Fruit fly (Drosophila melanogaster) whole organism, pupa: Measurements from ENCODE around the gene CG14397.

Experiments
- CG10348 ChIP-seq: fragments of 200-800 bp; sonication (Bioruptor generic); IDR thresholded peaks from 2 replicates; pipeline ENCODE4 v1.3.6; 2022; ENCODE audit warnings: missing biosample characterization, missing genetic modification characterization
- CG12605 ChIP-seq: fragments of 200-800 bp; sonication (Bioruptor generic); IDR thresholded peaks from 2 replicates; pipeline ENCODE4 v1.3.6; 2022; ENCODE audit warnings: missing biosample characterization, missing genetic modification characterization
- CG13204 ChIP-seq: fragments of 200-800 bp; sonication (Bioruptor generic); optimal IDR thresholded peaks from 2 replicates; lab custom pipeline; 2018; ENCODE audit warnings: missing biosample characterization, mild to moderate bottlenecking, missing genetic modification characterization, moderate library complexity
- CG14655 ChIP-seq: fragments of 200-800 bp; sonication (Bioruptor generic); optimal IDR thresholded peaks from 3 replicates; lab custom pipeline; 2017; ENCODE audit warnings: mild to moderate bottlenecking, missing biosample characterization, missing genetic modification reagents, missing genetic modification characterization
- CG15710 ChIP-seq: fragments of 200-800 bp; sonication (Bioruptor generic); optimal IDR thresholded peaks from 2 replicates; lab custom pipeline; 2018; ENCODE audit warnings: missing biosample characterization, mild to moderate bottlenecking, missing genetic modification characterization, moderate library complexity
- CG17806 ChIP-seq: fragments of 200-800 bp; sonication (Bioruptor generic); optimal IDR thresholded peaks from 2 replicates; lab custom pipeline; 2018; ENCODE audit warnings: missing biosample characterization, mild to moderate bottlenecking, missing genetic modification characterization, moderate library complexity
- CG32121 ChIP-seq: fragments of 200-800 bp; sonication (Bioruptor generic); IDR thresholded peaks from 2 replicates; pipeline ENCODE4 v1.3.6; 2022; ENCODE audit warnings: missing biosample characterization, missing genetic modification characterization
- CG34367 ChIP-seq: fragments of 200-800 bp; sonication (Bioruptor generic); optimal IDR thresholded peaks from 2 replicates; lab custom pipeline; 2018; ENCODE audit warnings: missing biosample characterization, mild to moderate bottlenecking, missing genetic modification characterization
- CG4496 ChIP-seq: fragments of 200-800 bp; sonication (Bioruptor generic); IDR thresholded peaks from 3 replicates; pipeline ENCODE4 v1.3.6; 2022; ENCODE audit warnings: missing biosample characterization, missing genetic modification characterization
- CG8159 ChIP-seq: fragments of 200-800 bp; sonication (Bioruptor generic); optimal IDR thresholded peaks from 3 replicates; lab custom pipeline; 2018; ENCODE audit warnings: missing biosample characterization, mild to moderate bottlenecking, missing genetic modification characterization, moderate library complexity
- CG8301 ChIP-seq: fragments of 200-800 bp; sonication (Bioruptor generic); optimal IDR thresholded peaks from 2 replicates; lab custom pipeline; 2018; ENCODE audit warnings: missing biosample characterization, mild to moderate bottlenecking, missing genetic modification characterization
- CG9948 ChIP-seq: fragments of 200-800 bp; sonication (Bioruptor generic); optimal IDR thresholded peaks from 2 replicates; lab custom pipeline; 2018; ENCODE audit warnings: missing biosample characterization, mild to moderate bottlenecking, missing genetic modification characterization, moderate library complexity
- D1 ChIP-seq: fragments of 200-800 bp; sonication (Bioruptor generic); optimal IDR thresholded peaks from 2 replicates; lab custom pipeline; 2018; ENCODE audit warnings: missing biosample characterization, mild to moderate bottlenecking, missing genetic modification characterization, moderate library complexity
- EcR ChIP-seq: fragments of 200-800 bp; sonication (Bioruptor generic); optimal IDR thresholded peaks from 3 replicates; lab custom pipeline; 2019; ENCODE audit warnings: missing biosample characterization, missing genetic modification characterization, mild to moderate bottlenecking, moderate library complexity, missing genetic modification reagents
- Ets98B ChIP-seq: fragments of 200-800 bp; sonication (Bioruptor generic); IDR thresholded peaks from 2 replicates; pipeline ENCODE4 v1.3.6; 2022; ENCODE audit warnings: missing biosample characterization, missing genetic modification characterization
- Pif1A ChIP-seq: fragments of 200-800 bp; sonication (Bioruptor generic); optimal IDR thresholded peaks from 3 replicates; lab custom pipeline; 2016; ENCODE audit warnings: missing biosample characterization, missing genetic modification characterization
- Pif1B ChIP-seq: fragments of 200-800 bp; sonication (Bioruptor generic); optimal IDR thresholded peaks from 3 replicates; lab custom pipeline; 2016; ENCODE audit warnings: missing biosample characterization, missing genetic modification characterization
- Snoo ChIP-seq: fragments of 200-800 bp; sonication (Bioruptor generic); optimal IDR thresholded peaks from 3 replicates; lab custom pipeline; 2017; ENCODE audit warnings: missing biosample characterization, mild to moderate bottlenecking, missing genetic modification characterization, inconsistent platforms
- fd96Ca ChIP-seq: fragments of 200-800 bp; sonication (Bioruptor generic); IDR thresholded peaks from 3 replicates; pipeline ENCODE4 v1.3.6; 2022; ENCODE audit warnings: missing biosample characterization, missing genetic modification characterization
- gl ChIP-seq: fragments of 200-800 bp; sonication (Bioruptor generic); optimal IDR thresholded peaks from 2 replicates; lab custom pipeline; 2018; ENCODE audit warnings: missing biosample characterization, mild to moderate bottlenecking, missing genetic modification characterization
- rn ChIP-seq: fragments of 200-800 bp; sonication (Bioruptor generic); IDR thresholded peaks from 2 replicates; pipeline ENCODE4 v1.3.6; 2022; ENCODE audit warnings: missing biosample characterization, missing genetic modification characterization

CG14397 gene

DNA sequence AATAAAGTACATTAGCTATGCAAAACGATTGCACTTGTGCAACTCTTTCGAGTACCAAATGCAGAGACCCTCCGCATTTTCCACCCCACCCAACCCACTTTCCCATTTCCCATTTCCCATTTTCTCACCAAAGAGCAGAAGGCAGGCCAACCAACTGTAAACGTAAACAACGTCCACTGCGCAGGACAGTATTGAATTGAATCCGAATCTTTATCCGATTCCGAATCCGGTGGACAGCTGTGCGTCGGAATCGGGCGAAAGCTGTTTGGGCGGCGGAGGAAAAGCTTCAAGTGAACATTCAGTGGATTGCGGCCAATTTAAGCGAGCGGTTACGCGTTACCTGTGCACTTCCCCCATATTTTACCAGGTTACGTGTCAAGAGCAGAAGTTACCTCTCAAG, 15.9 kb upstream of the CG14397 start, which contains the start of gene tadr:
Gene tadr (plus strand): TSS at position 301 of the 400 bp plus-strand sequence.
- no peak for TF ChIP-seq CG12605 (GFP tag; lab: Robert Waterston, UW)
- TF ChIP-seq CG8159 (tag; lab: Kevin White, UChicago): no peak
- TF ChIP-seq CG10348 (GFP tag; lab: Robert Waterston, UW): no peak
- TF ChIP-seq Ets98B (GFP tag; lab: Robert Waterston, UW): no peak
- TF ChIP-seq CG8301 (tag; lab: Kevin White, UChicago): no peak
- TF ChIP-seq fd96Ca (GFP tag; lab: Robert Waterston, UW): no peak
- TF ChIP-seq gl (tag; lab: Kevin White, UChicago): no peak
- TF ChIP-seq Pif1B (GFP tag; lab: Kevin White, UChicago): no peak
- peak; percentile 7 for TF ChIP-seq CG14655 (GFP tag; lab: Kevin White, UChicago)

DNA sequence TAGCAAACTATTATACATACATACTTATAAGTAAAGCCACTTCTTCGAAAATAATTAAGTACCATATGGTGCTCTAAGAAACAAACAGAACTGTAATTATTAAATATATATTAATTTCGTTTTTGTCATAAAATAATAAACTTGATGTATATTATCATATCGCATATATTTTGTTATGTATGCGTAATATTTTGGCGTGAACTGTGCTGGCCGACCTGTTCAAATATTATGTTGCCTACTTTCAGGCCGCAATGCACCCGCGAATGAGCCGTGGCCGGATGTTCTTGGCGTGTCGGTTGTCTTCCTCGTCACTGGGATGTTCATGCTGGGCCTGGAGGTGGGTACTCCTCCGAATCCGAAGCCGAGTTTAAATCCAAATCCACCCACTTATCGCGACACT, 13.2 kb upstream of the CG14397 start:
- TF ChIP-seq CG8159 (tag; lab: Kevin White, UChicago) (no peak), CG4496 (0 out of 3 replicates have a peak, but pooled peaks have one; percentile 43)

DNA sequence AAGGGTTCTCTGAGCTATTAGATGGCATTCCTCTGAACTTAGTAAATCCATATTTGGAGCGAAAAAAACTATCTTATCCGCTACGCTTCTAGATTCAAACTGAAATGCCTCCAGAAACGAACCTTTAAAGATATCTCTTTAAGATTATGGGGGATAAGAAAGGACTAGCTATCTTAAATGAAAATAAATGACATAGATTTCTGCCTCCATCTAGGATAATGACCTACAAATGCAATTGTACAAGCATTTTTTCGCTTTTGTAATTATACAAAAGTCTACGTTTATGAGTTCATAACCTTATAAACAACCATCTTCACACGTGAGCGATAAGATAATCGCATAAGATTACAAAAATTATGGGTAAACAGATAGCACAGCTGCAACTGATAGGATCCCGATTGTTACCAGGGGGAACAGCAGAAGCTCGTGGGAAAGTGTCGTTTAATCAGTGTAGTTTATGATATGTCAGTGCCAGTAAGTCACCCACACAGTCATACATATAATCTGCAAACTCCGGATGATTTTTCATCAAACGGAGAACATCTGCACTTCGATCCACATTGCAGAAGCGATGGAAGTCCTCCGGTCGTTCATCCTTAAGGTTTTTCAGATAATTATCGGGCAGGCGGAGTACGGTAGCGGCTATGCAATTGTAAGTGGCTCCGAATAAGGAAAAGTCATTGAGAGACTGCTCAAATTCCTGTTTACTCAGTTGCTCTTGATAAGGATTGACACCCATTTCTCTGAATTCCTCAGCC, 8.4 kb upstream of the CG14397 start, which contains the start of gene CG33511:
Gene CG33511 (minus strand): TSS at position 51 of the 758 bp plus-strand sequence.
- no peak for TF ChIP-seq CG8159 (tag; lab: Kevin White, UChicago)
- no peak for TF ChIP-seq rn (GFP tag; lab: Robert Waterston, UW)
- TF ChIP-seq Snoo (tag; lab: Kevin White, UChicago): no peak
- no peak for TF ChIP-seq CG34367 (tag; lab: Kevin White, UChicago)
- no peak for TF ChIP-seq CG15710
- TF ChIP-seq gl (tag; lab: Kevin White, UChicago): no peak
- peak; percentile 47 for TF ChIP-seq EcR (GFP tag; lab: Kevin White, UChicago)

DNA sequence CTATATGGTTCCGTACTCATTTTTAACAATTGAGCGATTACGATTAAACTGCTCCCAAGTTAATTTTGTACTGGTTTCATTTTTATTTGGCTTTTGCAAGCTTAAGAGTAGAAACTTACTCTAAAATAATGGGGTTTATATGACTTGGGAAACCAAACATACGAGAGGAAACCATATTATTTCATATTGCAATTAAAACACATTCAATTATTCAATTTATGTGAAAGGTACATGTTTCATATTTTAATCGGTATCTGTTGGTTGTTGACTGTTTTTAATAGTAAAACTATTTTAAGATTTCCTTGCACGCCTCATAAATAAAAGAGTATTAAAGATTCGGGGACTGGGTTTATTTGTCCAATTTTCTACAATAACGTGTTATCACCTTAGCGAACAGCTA, 6.8 kb upstream of the CG14397 start, which contains the start of gene CG33510:
Gene CG33510 (minus strand): TSS at position 59 of the 400 bp plus-strand sequence.
- TF ChIP-seq CG17806 (tag; lab: Kevin White, UChicago): no peak
- peak; percentile 24 for TF ChIP-seq EcR (GFP tag; lab: Kevin White, UChicago)

DNA sequence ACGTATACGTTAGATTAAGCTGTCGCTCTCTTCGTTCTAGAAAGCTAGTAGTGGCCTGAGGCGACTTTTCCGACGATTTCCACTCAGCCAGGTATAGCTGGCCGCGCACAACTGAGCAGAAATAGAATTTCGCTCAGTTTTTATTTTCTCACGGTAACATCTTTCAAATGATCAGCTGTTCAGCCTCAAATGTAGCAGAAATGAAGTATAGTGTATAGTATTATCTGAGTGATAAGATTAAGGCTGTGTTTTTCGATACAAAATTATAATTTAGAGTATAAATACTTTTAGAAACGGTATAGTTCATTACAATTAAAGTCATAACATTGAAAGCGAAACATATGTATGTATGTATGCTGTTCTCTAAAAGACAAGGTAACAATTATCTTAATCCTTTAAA, 4.6 kb upstream of the CG14397 start, which contains the start of gene CG33509:
Gene CG33509 (minus strand): TSS at position 101 of the 400 bp plus-strand sequence.
- TF ChIP-seq EcR (GFP tag; lab: Kevin White, UChicago): no peak
- no peak for TF ChIP-seq CG12605 (GFP tag; lab: Robert Waterston, UW)
- no peak for TF ChIP-seq CG4496
- no peak for TF ChIP-seq CG8301 (tag; lab: Kevin White, UChicago)
- no peak for TF ChIP-seq gl (tag; lab: Kevin White, UChicago)
- no peak for TF ChIP-seq CG17806 (tag; lab: Kevin White, UChicago)
- no peak for TF ChIP-seq D1 (tag; lab: Kevin White, UChicago)
- no peak for TF ChIP-seq CG9948
- TF ChIP-seq rn (GFP tag; lab: Robert Waterston, UW): no peak
- no peak for TF ChIP-seq fd96Ca (GFP tag; lab: Robert Waterston, UW)

DNA sequence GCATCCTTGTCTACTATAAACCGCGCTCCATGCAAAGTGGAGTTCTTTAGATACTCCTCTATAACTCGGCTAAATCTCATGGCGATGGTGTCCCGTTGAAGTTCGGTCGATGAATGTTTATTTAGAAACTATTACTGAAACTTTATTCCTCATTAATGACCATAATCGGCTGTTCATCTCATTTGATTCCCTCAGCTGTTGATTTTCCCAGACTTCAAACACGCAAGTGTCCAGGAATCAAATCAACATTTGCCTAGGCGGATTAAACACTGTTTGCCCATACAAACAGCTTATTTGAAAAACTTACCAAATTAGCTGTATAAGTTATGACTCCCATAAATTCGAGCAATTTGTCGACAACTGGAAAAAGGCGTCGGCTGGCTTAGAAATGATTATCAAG, 2.4 kb upstream of the CG14397 start, which contains the start of gene ppk13:
Gene ppk13 (minus strand): TSS at position 101 of the 400 bp plus-strand sequence.
- TF ChIP-seq Snoo (tag; lab: Kevin White, UChicago) (no peak), Pif1A (GFP tag; lab: Kevin White, UChicago) (no peak), CG34367 (tag; lab: Kevin White, UChicago) (no peak), CG32121 (GFP tag; lab: Robert Waterston, UW) (no peak), D1 (tag; lab: Kevin White, UChicago) (no peak), CG14655 (GFP tag; lab: Kevin White, UChicago) (no peak), CG8159 (tag; lab: Kevin White, UChicago) (no peak), fd96Ca (GFP tag; lab: Robert Waterston, UW) (no peak), gl (tag; lab: Kevin White, UChicago) (no peak), CG10348 (GFP tag; lab: Robert Waterston, UW) (no peak), Pif1B (GFP tag; lab: Kevin White, UChicago) (no peak), CG12605 (GFP tag; lab: Robert Waterston, UW) (no peak)
- TF ChIP-seq, all 21 proteins: peak for 0

DNA sequence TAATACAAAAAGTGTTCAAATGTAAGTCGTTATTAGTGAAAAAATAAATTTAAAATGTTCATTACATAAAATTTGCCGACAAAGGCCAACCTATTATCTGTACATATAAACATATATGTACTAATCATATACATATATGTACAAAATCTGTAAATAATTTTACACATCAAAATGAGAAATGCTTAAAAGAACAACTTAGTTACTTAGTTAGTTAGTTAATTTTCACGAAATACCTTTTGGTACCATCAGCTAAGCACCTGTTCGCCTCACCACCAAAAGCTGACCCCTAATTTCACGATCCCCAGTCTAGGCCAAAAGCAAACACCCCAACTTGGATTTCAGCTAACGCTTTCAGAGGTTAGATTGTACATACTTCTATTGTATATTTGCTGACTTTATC, 2.0 kb upstream of the CG14397 start, which contains the start of gene CG9259:
Gene CG9259 (plus strand): TSS at position 301 of the 400 bp plus-strand sequence.
- TF ChIP-seq EcR (GFP tag; lab: Kevin White, UChicago): no peak
- TF ChIP-seq CG4496: no peak
- TF ChIP-seq CG8159 (tag; lab: Kevin White, UChicago): no peak
- TF ChIP-seq gl (tag; lab: Kevin White, UChicago): no peak
- TF ChIP-seq CG9948: no peak
- no peak for TF ChIP-seq CG13204 (GFP tag; lab: Kevin White, UChicago)
- no peak for TF ChIP-seq Snoo (tag; lab: Kevin White, UChicago)
- no peak for TF ChIP-seq fd96Ca (GFP tag; lab: Robert Waterston, UW)
